Worm (Caenorhabditis elegans) whole organism, late embryonic: ENCODE measurements around the gene F19C6.3.

Experiments used
- C08G9.2 ChIP-seq: sonication (generic microtip); optimal IDR thresholded peaks from 2 replicates; lab custom pipeline; 2016; ENCODE audit warnings: mild to moderate bottlenecking, missing genetic modification characterization, moderate library complexity, missing compliant biosample characterization
- K09A11.1 ChIP-seq: sonication (generic microtip); optimal IDR thresholded peaks from 2 replicates; lab custom pipeline; 2017; ENCODE audit warnings: antibody characterized with exemption, mild to moderate bottlenecking, missing genetic modification characterization, missing compliant biosample characterization; ENCODE audit not compliant: insufficient read depth
- Y22D7AL.16 ChIP-seq: sonication (generic microtip); optimal IDR thresholded peaks from 2 replicates; lab custom pipeline; 2016; ENCODE audit warnings: missing genetic modification characterization, missing compliant biosample characterization
- ceh-14 ChIP-seq: sonication (generic microtip); optimal IDR thresholded peaks from 2 replicates; lab custom pipeline; 2016; ENCODE audit warnings: missing genotype, missing genetic modification characterization, missing compliant biosample characterization
- ceh-18 ChIP-seq: sonication (generic microtip); optimal IDR thresholded peaks from 2 replicates; lab custom pipeline; 2016; ENCODE audit warnings: missing genetic modification characterization, missing compliant biosample characterization
- ceh-2 ChIP-seq: sonication (generic microtip); optimal IDR thresholded peaks from 2 replicates; lab custom pipeline; 2016; ENCODE audit warnings: missing genotype, missing genetic modification characterization, missing compliant biosample characterization
- ceh-30 ChIP-seq: fragments of 150-350 bp; optimal IDR thresholded peaks from 2 replicates; lab custom pipeline; 2014; ENCODE audit warnings: missing biosample characterization, missing genetic modification characterization
- ceh-48 ChIP-seq: sonication (generic microtip); optimal IDR thresholded peaks from 2 replicates; lab custom pipeline; 2016; ENCODE audit warnings: missing genetic modification characterization, inconsistent platforms, missing compliant biosample characterization
- ceh-9 ChIP-seq: sonication (generic microtip); optimal IDR thresholded peaks from 2 replicates; lab custom pipeline; 2016; ENCODE audit warnings: mild to moderate bottlenecking, missing genetic modification characterization, inconsistent platforms, missing compliant biosample characterization
- dve-1 ChIP-seq: sonication (generic microtip); optimal IDR thresholded peaks from 2 replicates; lab custom pipeline; 2017; ENCODE audit warnings: antibody characterized with exemption, mild to moderate bottlenecking, missing genetic modification characterization, missing compliant biosample characterization
- elt-2 ChIP-seq: sonication (generic microtip); optimal IDR thresholded peaks from 2 replicates; lab custom pipeline; 2016; ENCODE audit warnings: missing genetic modification reagents, missing genetic modification characterization, missing compliant biosample characterization
- fax-1 ChIP-seq: sonication (generic microtip); optimal IDR thresholded peaks from 2 replicates; lab custom pipeline; 2016; ENCODE audit warnings: missing genotype, missing genetic modification characterization, missing compliant biosample characterization
- fkh-6 ChIP-seq: sonication (generic microtip); optimal IDR thresholded peaks from 2 replicates; lab custom pipeline; 2016; ENCODE audit warnings: missing genetic modification characterization, missing compliant biosample characterization
- hlh-30 ChIP-seq: sonication (generic microtip); optimal IDR thresholded peaks from 2 replicates; lab custom pipeline; 2017; ENCODE audit warnings: antibody characterized with exemption, missing genetic modification characterization, missing compliant biosample characterization; ENCODE audit not compliant: insufficient read depth
- hlh-6 ChIP-seq: sonication (generic microtip); optimal IDR thresholded peaks from 2 replicates; lab custom pipeline; 2016; ENCODE audit warnings: missing genotype, missing genetic modification characterization, missing compliant biosample characterization
- hlh-8 ChIP-seq: sonication (generic microtip); optimal IDR thresholded peaks from 2 replicates; lab custom pipeline; 2016; ENCODE audit warnings: missing genotype, missing genetic modification characterization, missing compliant biosample characterization
- lim-6 ChIP-seq: sonication (generic microtip); optimal IDR thresholded peaks from 2 replicates; lab custom pipeline; 2016; ENCODE audit warnings: missing genetic modification characterization, missing compliant biosample characterization
- lin-11 ChIP-seq: fragments of 200-800 bp; sonication (Bioruptor generic); optimal IDR thresholded peaks from 2 replicates; lab custom pipeline; 2018; ENCODE audit warnings: mild to moderate bottlenecking, missing genetic modification characterization, missing compliant biosample characterization
- nfya-1 ChIP-seq: sonication (generic microtip); optimal IDR thresholded peaks from 2 replicates; lab custom pipeline; 2017; ENCODE audit warnings: missing genetic modification characterization, mild to moderate bottlenecking, missing compliant biosample characterization, antibody characterized with exemption, moderate library complexity
- nhr-11 ChIP-seq: fragments of 150-350 bp; optimal IDR thresholded peaks from 2 replicates; lab custom pipeline; 2014; ENCODE audit warnings: missing biosample characterization, missing genetic modification characterization
- nhr-232 ChIP-seq: sonication (generic microtip); optimal IDR thresholded peaks from 2 replicates; lab custom pipeline; 2016; ENCODE audit warnings: missing genetic modification characterization, missing compliant biosample characterization
- npax-4 ChIP-seq: sonication (generic microtip); optimal IDR thresholded peaks from 2 replicates; lab custom pipeline; 2016; ENCODE audit warnings: missing genetic modification characterization, missing compliant biosample characterization
- pag-3 ChIP-seq: sonication (generic microtip); optimal IDR thresholded peaks from 2 replicates; lab custom pipeline; 2016; ENCODE audit warnings: missing compliant biosample characterization, missing genetic modification characterization, borderline replicate concordance
- pax-1 ChIP-seq: fragments of 150-350 bp; optimal IDR thresholded peaks from 2 replicates; lab custom pipeline; 2014; ENCODE audit warnings: missing biosample characterization, missing genetic modification characterization
- pha-2 ChIP-seq: sonication (generic microtip); optimal IDR thresholded peaks from 2 replicates; lab custom pipeline; 2017; ENCODE audit warnings: mild to moderate bottlenecking, missing genetic modification characterization, missing compliant biosample characterization
- pha-4 ChIP-seq: fragments of 150-350 bp; optimal IDR thresholded peaks from 2 replicates; lab custom pipeline; 2018; ENCODE audit warnings: missing biosample characterization, missing genetic modification reagents, missing genetic modification characterization
- pqm-1 ChIP-seq: sonication (generic microtip); optimal IDR thresholded peaks from 2 replicates; lab custom pipeline; 2016; ENCODE audit warnings: missing genetic modification characterization, missing compliant biosample characterization
- pros-1 ChIP-seq: fragments of 150-350 bp; optimal IDR thresholded peaks from 2 replicates; lab custom pipeline; 2014; ENCODE audit warnings: missing biosample characterization, missing genetic modification reagents, missing genetic modification characterization
- rnt-1 ChIP-seq: sonication (generic microtip); optimal IDR thresholded peaks from 2 replicates; lab custom pipeline; 2016; ENCODE audit warnings: missing genetic modification characterization, missing compliant biosample characterization
- syd-9 ChIP-seq: sonication (generic microtip); optimal IDR thresholded peaks from 2 replicates; lab custom pipeline; 2016; ENCODE audit warnings: mild to moderate bottlenecking, missing genetic modification characterization, moderate library complexity, missing compliant biosample characterization
- tbx-2 ChIP-seq: sonication (generic microtip); optimal IDR thresholded peaks from 2 replicates; lab custom pipeline; 2016; ENCODE audit warnings: missing genetic modification characterization, missing compliant biosample characterization
- unc-3 ChIP-seq, 2 experiments: fragments of 200-800 bp in 1 of 2; sonication (Bioruptor generic) in 1 of 2; sonication (generic microtip) in 1 of 2; conservative IDR thresholded peaks in 1 of 2; optimal IDR thresholded peaks in 1 of 2; 2 replicates each; pipeline versions ENCODE4 v1.3.6 to Lab custom; 2016 to 2022; ENCODE audit warnings: missing compliant biosample characterization in 2 of 2, missing genetic modification characterization in 2 of 2, missing genetic modification reagents in 1 of 2
- zip-5 ChIP-seq: sonication (generic microtip); optimal IDR thresholded peaks from 2 replicates; lab custom pipeline; 2016; ENCODE audit warnings: missing genetic modification characterization, missing compliant biosample characterization

Gene F19C6.3

DNA sequence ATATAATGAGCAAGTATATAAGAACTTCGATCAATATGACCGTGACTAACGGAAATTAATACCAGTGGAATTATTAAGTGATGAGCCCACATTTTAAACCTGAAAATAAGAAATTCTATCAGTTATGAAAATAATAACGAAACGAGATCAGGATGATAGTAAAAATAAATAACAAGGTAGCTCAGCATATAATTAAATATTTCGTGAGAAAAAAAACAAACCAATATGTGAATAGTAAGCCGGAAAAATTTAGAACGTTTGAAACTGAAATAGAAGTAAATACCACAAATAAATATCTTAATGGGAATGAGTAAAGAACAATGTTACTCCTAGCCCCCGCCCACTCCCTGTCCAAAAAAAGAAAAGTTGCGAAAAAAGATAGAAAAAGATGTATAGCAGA, at the start of gene F19C6.3:
Gene F19C6.3 (minus strand): TSS at position 101 of the 400 bp plus-strand sequence.
- TF ChIP-seq fkh-6: no peak
- no peak for TF ChIP-seq hlh-6 (tag; lab: Kevin White, UChicago)
- no peak for TF ChIP-seq npax-4 (tag; lab: Kevin White, UChicago)
- no peak for TF ChIP-seq hlh-30 (tag; lab: Kevin White, UChicago)
- no peak for TF ChIP-seq dve-1
- TF ChIP-seq ceh-30 (tag; lab: Kevin White, UChicago): no peak
- TF ChIP-seq lim-6 (tag; lab: Kevin White, UChicago): no peak
- TF ChIP-seq lin-11 (tag; lab: Kevin White, UChicago): no peak
- no peak for TF ChIP-seq K09A11.1 (tag; lab: Kevin White, UChicago)
- no peak for TF ChIP-seq pha-2 (tag; lab: Kevin White, UChicago)
- no peak for TF ChIP-seq tbx-2 (tag; lab: Kevin White, UChicago)
- TF ChIP-seq, all 69 proteins: peak for 0

DNA sequence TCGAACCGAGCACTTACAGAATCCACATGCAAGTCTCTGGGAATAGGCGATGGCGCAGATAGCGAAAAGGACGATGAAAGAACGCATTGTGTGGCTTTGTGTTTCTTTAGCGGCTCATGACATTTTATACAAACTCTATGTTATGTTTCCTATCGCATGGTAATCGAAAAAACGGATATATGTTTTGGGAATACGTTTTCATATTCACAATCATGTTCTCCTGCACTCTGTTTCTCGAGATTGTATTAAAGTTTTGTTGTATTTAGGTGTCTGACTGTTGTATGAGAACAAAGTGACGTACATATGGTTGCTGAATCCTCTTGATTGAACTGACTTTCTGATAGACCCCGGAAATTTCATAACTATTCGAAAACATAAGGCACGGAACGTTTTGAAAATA, 49.8 kb upstream of the F19C6.3 start, which contains the start of gene ZC373.2:
Gene ZC373.2 (minus strand): TSS at position 101 of the 400 bp plus-strand sequence.
- no peak for TF ChIP-seq ceh-30 (tag; lab: Kevin White, UChicago)
- TF ChIP-seq zip-5: no peak
- TF ChIP-seq fax-1 (tag; lab: Kevin White, UChicago): no peak
- TF ChIP-seq pha-4: no peak
- TF ChIP-seq lim-6 (tag; lab: Kevin White, UChicago): no peak
- no peak for TF ChIP-seq nfya-1 (tag; lab: Kevin White, UChicago)
- TF ChIP-seq nhr-232 (tag; lab: Kevin White, UChicago): no peak
- TF ChIP-seq, all 69 proteins: peak for 0

DNA sequence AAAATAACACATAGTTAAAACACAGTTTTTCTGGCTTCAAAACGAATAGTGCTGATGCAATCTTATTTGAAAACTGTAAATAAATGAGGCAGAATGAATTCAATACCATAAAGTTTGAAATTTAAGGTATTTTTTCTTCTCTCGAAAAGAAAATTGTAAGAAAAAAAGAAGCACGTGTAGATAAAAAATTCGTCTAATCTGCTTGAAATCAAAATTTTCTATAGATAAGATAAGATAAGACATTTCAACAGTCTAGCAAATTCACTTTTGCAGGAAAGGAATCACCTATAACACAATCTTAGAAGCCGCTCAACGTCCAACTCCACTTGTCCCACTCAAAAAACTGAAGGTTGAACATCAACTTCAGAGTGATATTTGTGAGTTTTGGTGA, 45.8 kb upstream of the F19C6.3 start:
- TF ChIP-seq pros-1 (tag; lab: Kevin White, UChicago) (no peak), pag-3 (tag; lab: Kevin White, UChicago) (no peak)

ce11 chrX:10053742-10054409, 45.3 kb upstream of the F19C6.3 start, which contains the start of gene cbs-1:
Gene cbs-1, plus strand, starts transcription at chrX:10054275.
- TF ChIP-seq elt-2 (tag; lab: Kevin White, UChicago) (peak; percentile 57), fax-1 (tag; lab: Kevin White, UChicago) (no peak)

ce11 chrX:10051625-10052024, 43.1 kb upstream of the F19C6.3 start:
- TF ChIP-seq hlh-8: no peak
- no peak for TF ChIP-seq nfya-1 (tag; lab: Kevin White, UChicago)
- TF ChIP-seq elt-2 (tag; lab: Kevin White, UChicago): peak; percentile 13
- no peak for TF ChIP-seq npax-4 (tag; lab: Kevin White, UChicago)

- TF ChIP-seq nhr-11 (tag; lab: Kevin White, UChicago): no peak
- TF ChIP-seq ceh-14 (tag; lab: Kevin White, UChicago): no peak
- no peak for TF ChIP-seq nhr-232 (tag; lab: Kevin White, UChicago)
- no peak for TF ChIP-seq pros-1 (tag; lab: Kevin White, UChicago)
- TF ChIP-seq pax-1 (tag; lab: Kevin White, UChicago): no peak
- no peak for TF ChIP-seq hlh-30 (tag; lab: Kevin White, UChicago)
- no peak for TF ChIP-seq nfya-1 (tag; lab: Kevin White, UChicago)
- no peak for TF ChIP-seq pqm-1 (tag; lab: Kevin White, UChicago)
- TF ChIP-seq ceh-9 (tag; lab: Kevin White, UChicago): no peak
- TF ChIP-seq Y22D7AL.16 (tag; lab: Kevin White, UChicago): no peak
- no peak for TF ChIP-seq C08G9.2 (tag; lab: Kevin White, UChicago)
- TF ChIP-seq ceh-2 (tag; lab: Kevin White, UChicago): no peak
- no peak for TF ChIP-seq syd-9
- no peak for TF ChIP-seq hlh-6 (tag; lab: Kevin White, UChicago)
- TF ChIP-seq rnt-1: no peak
- TF ChIP-seq unc-3 (GFP tag; conservative IDR thresholded peaks at IDR 0.05; lab: Robert Waterston, UW): no peak
- TF ChIP-seq unc-3 (tag; optimal IDR thresholded peaks at IDR 0.05; lab: Kevin White, UChicago): no peak
- no peak for TF ChIP-seq pha-4
- TF ChIP-seq ceh-48 (tag; lab: Kevin White, UChicago): no peak
- no peak for TF ChIP-seq ceh-18 (tag; lab: Kevin White, UChicago)
These were observed 40.6 kb upstream of the F19C6.3 start, which contains the start of gene gnrr-3 for ce11 chrX:10049160-10049559. Gene gnrr-3, plus strand, starts transcription at chrX:10049460.
